Fruit fly (Drosophila melanogaster) whole organism, embryonic: Measurements from ENCODE around the gene RPA3.

ENCODE experiments used
- Asciz ChIP-seq: fragments of 200-800 bp; sonication (Bioruptor generic); optimal IDR thresholded peaks from 2 replicates; lab custom pipeline; 2017; ENCODE audit warnings: missing biosample characterization, mild to moderate bottlenecking, missing genetic modification characterization, missing genetic modification reagents
- BEAF-32 ChIP-seq: fragments of 200-800 bp; sonication (Bioruptor generic); optimal IDR thresholded peaks from 3 replicates; lab custom pipeline; 2017; ENCODE audit warnings: missing biosample characterization, missing genetic modification characterization, mild to moderate bottlenecking, moderate library complexity, missing genetic modification reagents
- CG10209 ChIP-seq: fragments of 200-800 bp; sonication (Bioruptor generic); optimal IDR thresholded peaks from 3 replicates; lab custom pipeline; 2017; ENCODE audit warnings: missing biosample characterization, mild to moderate bottlenecking, missing genetic modification characterization, missing genetic modification reagents
- CG10321 ChIP-seq: fragments of 200-800 bp; sonication (Bioruptor generic); IDR thresholded peaks from 2 replicates; pipeline ENCODE4 v1.3.6; 2022; ENCODE audit warnings: missing biosample characterization, missing genetic modification characterization
- CG10979 ChIP-seq: fragments of 200-800 bp; sonication (Bioruptor generic); optimal IDR thresholded peaks from 2 replicates; lab custom pipeline; 2018; ENCODE audit warnings: missing biosample characterization, mild to moderate bottlenecking, missing genetic modification characterization, moderate library complexity
- CG11504 ChIP-seq: fragments of 200-800 bp; sonication (Bioruptor generic); optimal IDR thresholded peaks from 3 replicates; lab custom pipeline; 2019; ENCODE audit warnings: missing biosample characterization, mild to moderate bottlenecking, missing genetic modification characterization, moderate library complexity
- CG11560 ChIP-seq: fragments of 200-800 bp; sonication (Bioruptor generic); IDR thresholded peaks from 3 replicates; pipeline ENCODE4 v1.3.6; 2022; ENCODE audit warnings: missing biosample characterization, missing genetic modification characterization
- CG11695 ChIP-seq: fragments of 200-800 bp; sonication (Bioruptor generic); IDR thresholded peaks from 3 replicates; pipeline ENCODE4 v1.3.6; 2022; ENCODE audit warnings: missing biosample characterization, missing genetic modification characterization
- CG11696 ChIP-seq: fragments of 200-800 bp; sonication (Bioruptor generic); IDR thresholded peaks from 2 replicates; pipeline ENCODE4 v1.3.6; 2022; ENCODE audit warnings: missing biosample characterization, missing genetic modification characterization
- CG12299 ChIP-seq: fragments of 200-800 bp; sonication (Bioruptor generic); optimal IDR thresholded peaks from 2 replicates; lab custom pipeline; 2018; ENCODE audit warnings: missing biosample characterization, mild to moderate bottlenecking, missing genetic modification characterization
- CG13296 ChIP-seq: fragments of 200-800 bp; sonication (Bioruptor generic); optimal IDR thresholded peaks from 3 replicates; lab custom pipeline; 2018; ENCODE audit warnings: missing biosample characterization, mild to moderate bottlenecking, missing genetic modification characterization
- CG15011 ChIP-seq: fragments of 200-800 bp; sonication (Bioruptor generic); optimal IDR thresholded peaks from 3 replicates; lab custom pipeline; 2018; ENCODE audit warnings: missing biosample characterization, mild to moderate bottlenecking, missing genetic modification characterization
- CG1603 ChIP-seq: fragments of 200-800 bp; sonication (Bioruptor generic); optimal IDR thresholded peaks from 2 replicates; lab custom pipeline; 2019; ENCODE audit warnings: missing biosample characterization, mild to moderate bottlenecking, missing genetic modification characterization, moderate library complexity
- CG18619 ChIP-seq: fragments of 200-800 bp; sonication (Bioruptor generic); optimal IDR thresholded peaks from 3 replicates; lab custom pipeline; 2017; ENCODE audit warnings: missing biosample characterization, mild to moderate bottlenecking, missing genetic modification characterization
- CG31224 ChIP-seq: fragments of 200-800 bp; sonication (Bioruptor generic); IDR thresholded peaks from 2 replicates; pipeline ENCODE4 v1.3.6; 2022; ENCODE audit warnings: missing biosample characterization, missing genetic modification characterization
- CG31441 ChIP-seq: fragments of 200-800 bp; sonication (Bioruptor generic); IDR thresholded peaks from 2 replicates; pipeline ENCODE4 v1.3.6; 2022; ENCODE audit warnings: missing biosample characterization, missing genetic modification characterization
- CG6813 ChIP-seq: fragments of 200-800 bp; sonication (Bioruptor generic); optimal IDR thresholded peaks from 2 replicates; lab custom pipeline; 2017; ENCODE audit warnings: missing biosample characterization, missing genetic modification characterization, mild to moderate bottlenecking, moderate library complexity, missing genetic modification reagents
- CG7786 ChIP-seq: fragments of 200-800 bp; sonication (Bioruptor generic); optimal IDR thresholded peaks from 2 replicates; lab custom pipeline; 2016; ENCODE audit warnings: missing biosample characterization, missing genetic modification characterization
- CG8478 ChIP-seq: fragments of >200 bp; optimal IDR thresholded peaks from 2 replicates; lab custom pipeline; 2018
- CG9215 ChIP-seq: fragments of 200-800 bp; sonication (Bioruptor generic); IDR thresholded peaks from 2 replicates; pipeline ENCODE4 v1.3.6; 2022; ENCODE audit warnings: missing biosample characterization, missing genetic modification characterization
- D ChIP-seq, 2 experiments: fragments of 200-800 bp in 1 of 2; fragments of >200 bp in 1 of 2; sonication (Bioruptor generic) in 1 of 2; optimal IDR thresholded peaks; 2 replicates in 1 of 2; 3 replicates in 1 of 2; lab custom pipeline; 2017; ENCODE audit warnings: mild to moderate bottlenecking in 1 of 2, missing biosample characterization in 1 of 2, missing genetic modification characterization in 1 of 2, missing genetic modification reagents in 1 of 2
- D19B ChIP-seq: fragments of 200-800 bp; sonication (Bioruptor generic); optimal IDR thresholded peaks from 2 replicates; lab custom pipeline; 2017; ENCODE audit warnings: missing biosample characterization, mild to moderate bottlenecking, missing genetic modification characterization
- Eip74EF ChIP-seq, 2 experiments: fragments of 200-800 bp in 1 of 2; fragments of >200 bp in 1 of 2; sonication (Bioruptor generic) in 1 of 2; optimal IDR thresholded peaks; 2 replicates each; lab custom pipeline; 2017 to 2019; ENCODE audit warnings: missing biosample characterization in 2 of 2, missing genetic modification characterization in 2 of 2, mild to moderate bottlenecking in 1 of 2, moderate library complexity in 1 of 2
- H15 ChIP-seq: fragments of 200-800 bp; sonication (Bioruptor generic); IDR thresholded peaks from 3 replicates; pipeline ENCODE4 v1.3.6; 2022; ENCODE audit warnings: missing biosample characterization, missing genetic modification characterization
- HHEX ChIP-seq: fragments of 200-800 bp; sonication (Bioruptor generic); optimal IDR thresholded peaks from 3 replicates; lab custom pipeline; 2017; ENCODE audit warnings: missing biosample characterization, mild to moderate bottlenecking, missing genetic modification characterization, missing genetic modification reagents
- HLH3B ChIP-seq: fragments of 200-800 bp; sonication (Bioruptor generic); IDR thresholded peaks from 2 replicates; pipeline ENCODE4 v1.3.6; 2022; ENCODE audit warnings: missing biosample characterization, missing genetic modification characterization
- Hand ChIP-seq: fragments of 200-800 bp; sonication (Bioruptor generic); optimal IDR thresholded peaks from 2 replicates; lab custom pipeline; 2017; ENCODE audit warnings: mild to moderate bottlenecking, missing biosample characterization, missing genetic modification reagents, missing genetic modification characterization
- Hr39 ChIP-seq: fragments of >200 bp; optimal IDR thresholded peaks from 2 replicates; lab custom pipeline; 2017
- Lpt ChIP-seq: fragments of >200 bp; optimal IDR thresholded peaks from 2 replicates; lab custom pipeline; 2018; ENCODE audit warnings: missing biosample characterization, missing genetic modification characterization
- Med ChIP-seq: fragments of 200-800 bp; sonication (Bioruptor generic); peaks from one replicate; lab custom pipeline; 2016; ENCODE audit warnings: missing biosample characterization, missing genetic modification characterization, mild to moderate bottlenecking, inconsistent platforms, moderate library complexity
- Mrtf ChIP-seq: fragments of 200-800 bp; sonication (Bioruptor generic); IDR thresholded peaks from 3 replicates; pipeline ENCODE4 v1.3.6; 2022; ENCODE audit warnings: missing biosample characterization, missing genetic modification characterization
- Nf-YA ChIP-seq: fragments of 200-800 bp; sonication (Bioruptor generic); IDR thresholded peaks from 2 replicates; pipeline ENCODE4 v1.3.6; 2022; ENCODE audit warnings: missing biosample characterization, missing genetic modification characterization
- Side ChIP-seq: fragments of 200-800 bp; sonication (Bioruptor generic); optimal IDR thresholded peaks from 2 replicates; lab custom pipeline; 2016; ENCODE audit warnings: missing biosample characterization, missing genetic modification characterization
- Sry-δ ChIP-seq: fragments of 200-800 bp; sonication (Bioruptor generic); optimal IDR thresholded peaks from 2 replicates; lab custom pipeline; 2016; ENCODE audit warnings: missing biosample characterization, missing genetic modification characterization
- Usf ChIP-seq: fragments of 200-800 bp; sonication (Bioruptor generic); optimal IDR thresholded peaks from 2 replicates; lab custom pipeline; 2017; ENCODE audit warnings: missing genotype, missing biosample characterization, missing genetic modification characterization
- Vsx1 ChIP-seq: fragments of 200-800 bp; sonication (Bioruptor generic); optimal IDR thresholded peaks from 2 replicates; lab custom pipeline; 2017; ENCODE audit warnings: missing biosample characterization, mild to moderate bottlenecking, missing genetic modification characterization, missing genetic modification reagents
- bab2 ChIP-seq: fragments of 200-800 bp; sonication (Bioruptor generic); optimal IDR thresholded peaks from 2 replicates; lab custom pipeline; 2016; ENCODE audit warnings: missing biosample characterization, missing genetic modification characterization
- chinmo ChIP-seq: fragments of 200-800 bp; sonication (Bioruptor generic); IDR thresholded peaks from 4 replicates; pipeline ENCODE4 v1.3.6; 2022; ENCODE audit warnings: missing biosample characterization, missing genetic modification characterization; ENCODE audit not compliant: partially characterized antibody
- ewg ChIP-seq: fragments of 200-800 bp; sonication (Bioruptor generic); optimal IDR thresholded peaks from 3 replicates; lab custom pipeline; 2017; ENCODE audit warnings: mild to moderate bottlenecking, missing biosample characterization, missing genetic modification reagents, missing genetic modification characterization
- gsb-n ChIP-seq: fragments of 200-800 bp; sonication (Bioruptor generic); optimal IDR thresholded peaks from 3 replicates; lab custom pipeline; 2018; ENCODE audit warnings: missing biosample characterization, mild to moderate bottlenecking, missing genetic modification characterization
- lola ChIP-seq, 3 experiments: fragments of >200 bp in 2 of 3; fragments of 200-800 bp in 1 of 3; sonication (Bioruptor generic) in 1 of 3; optimal IDR thresholded peaks; 2 replicates each; lab custom pipeline; 2017 to 2019; ENCODE audit warnings: missing biosample characterization in 3 of 3, missing genetic modification characterization in 3 of 3, mild to moderate bottlenecking in 1 of 3, moderate library complexity in 1 of 3
- oc ChIP-seq: fragments of 200-800 bp; sonication (Bioruptor generic); optimal IDR thresholded peaks from 2 replicates; lab custom pipeline; 2018; ENCODE audit warnings: missing biosample characterization, mild to moderate bottlenecking, missing genetic modification characterization, moderate library complexity
- p53 ChIP-seq: fragments of 200-800 bp; sonication (Bioruptor generic); optimal IDR thresholded peaks from 2 replicates; lab custom pipeline; 2016; ENCODE audit warnings: missing biosample characterization, missing genetic modification characterization
- ranshi ChIP-seq: fragments of 200-800 bp; sonication (Bioruptor generic); IDR thresholded peaks from 2 replicates; pipeline ENCODE4 v1.3.6; 2022; ENCODE audit warnings: missing biosample characterization, missing genetic modification characterization
- rib ChIP-seq: fragments of 200-800 bp; sonication (Bioruptor generic); IDR thresholded peaks from 2 replicates; pipeline ENCODE4 v1.3.6; 2022; ENCODE audit warnings: missing biosample characterization, missing genetic modification characterization
- sim ChIP-seq: fragments of 200-800 bp; sonication (Bioruptor generic); IDR thresholded peaks from 2 replicates; pipeline ENCODE4 v1.3.6; 2022; ENCODE audit warnings: missing biosample characterization, missing genetic modification characterization
- slbo ChIP-seq: fragments of 200-800 bp; sonication (Bioruptor generic); IDR thresholded peaks from 2 replicates; pipeline ENCODE4 v1.3.6; 2022; ENCODE audit warnings: missing biosample characterization, missing genetic modification characterization
- sug ChIP-seq: fragments of 200-800 bp; optimal IDR thresholded peaks from 2 replicates; lab custom pipeline; 2019; ENCODE audit warnings: missing biosample characterization, mild to moderate bottlenecking, missing genetic modification characterization, moderate library complexity
- tll ChIP-seq, 2 experiments: fragments of 200-800 bp in 1 of 2; fragments of >200 bp in 1 of 2; sonication (Bioruptor generic) in 1 of 2; optimal IDR thresholded peaks; 2 replicates each; lab custom pipeline; 2017 to 2019; ENCODE audit warnings: missing biosample characterization in 2 of 2, missing genetic modification characterization in 2 of 2, mild to moderate bottlenecking in 1 of 2, moderate library complexity in 1 of 2

RPA3 gene

dm6 chrX:11658181-11658842 lies 42.7 kb upstream of the RPA3 start (continued):
- TF ChIP-seq sim (GFP tag; lab: Robert Waterston, UW) (no peak), BEAF-32 (no peak), tll (GFP tag; optimal IDR thresholded peaks at IDR 0.05; lab: Kevin White, UChicago) (no peak), Usf (GFP tag; lab: Kevin White, UChicago) (no peak), chinmo (GFP tag; lab: Robert Waterston, UW) (no peak), lola (GFP tag; optimal IDR thresholded peaks at IDR 0.05; lab: Kevin White, UChicago) (peak in 1 of 3 experiments; percentile 22), Nf-YA (GFP tag; lab: Robert Waterston, UW) (no peak), CG18619 (GFP tag; lab: Kevin White, UChicago) (no peak), CG11560 (tag; lab: Robert Waterston, UW) (no peak), CG12299 (tag; lab: Kevin White, UChicago) (no peak), CG10979 (tag; lab: Kevin White, UChicago) (peak; percentile 58), H15 (GFP tag; lab: Robert Waterston, UW) (no peak), CG8478 (lab: Kevin White, UChicago) (no peak), CG10321 (GFP tag; lab: Robert Waterston, UW) (no peak), CG9215 (GFP tag; lab: Robert Waterston, UW) (no peak), Hand (GFP tag; lab: Kevin White, UChicago) (no peak), CG1603 (tag; lab: Kevin White, UChicago) (peak; percentile 17), rib (GFP tag; lab: Robert Waterston, UW) (no peak), Mrtf (GFP tag; lab: Robert Waterston, UW) (no peak), Asciz (peak; percentile 3), Eip74EF (GFP tag; optimal IDR thresholded peaks at IDR 0.05; lab: Kevin White, UChicago) (no peak), CG11695 (GFP tag; lab: Robert Waterston, UW) (no peak), Sry-δ (GFP tag; lab: Kevin White, UChicago) (no peak), ranshi (peak; percentile 10; the same call in 1 of the 2 replicates), Side (no peak), ewg (GFP tag; lab: Kevin White, UChicago) (peak; percentile 14), Hr39 (lab: Kevin White, UChicago) (no peak), sug (tag; lab: Kevin White, UChicago) (no peak), HHEX (GFP tag; lab: Kevin White, UChicago) (peak; percentile 13), Med (GFP tag; lab: Kevin White, UChicago) (no peak), bab2 (no peak), CG31441 (no peak; the same call in none of the 2 replicates), CG6813 (GFP tag; lab: Kevin White, UChicago) (no peak), oc (tag; lab: Kevin White, UChicago) (peak; percentile 12), slbo (GFP tag; lab: Robert Waterston, UW) (no peak), D (optimal IDR thresholded peaks at IDR 0.05; lab: Kevin White, UChicago) (no peak), D (GFP tag; optimal IDR thresholded peaks at IDR 0.05; lab: Kevin White, UChicago) (peak; percentile 13), D19B (no peak), CG13296 (no peak), gsb-n (tag; lab: Kevin White, UChicago) (peak; percentile 17), CG31224 (GFP tag; lab: Robert Waterston, UW) (no peak), CG11696 (GFP tag; lab: Robert Waterston, UW) (no peak), Lpt (no peak), CG10209 (GFP tag; lab: Kevin White, UChicago) (peak; percentile 10), HLH3B (no peak), CG15011 (no peak), CG11504 (tag; lab: Kevin White, UChicago) (peak; percentile 57), CG7786 (GFP tag; lab: Kevin White, UChicago) (no peak), Vsx1 (GFP tag; lab: Kevin White, UChicago) (peak; percentile 6), p53 (GFP tag; lab: Kevin White, UChicago) (no peak)
